Worm (Caenorhabditis elegans) whole organism, early embryonic: ENCODE data around the gene cyp-33C9.

ENCODE experiments used
- B0310.2 ChIP-seq: sonication (generic microtip); optimal IDR thresholded peaks from 2 replicates; lab custom pipeline; 2016; ENCODE audit warnings: mild to moderate bottlenecking, missing genetic modification characterization, missing compliant biosample characterization
- F13C5.2 ChIP-seq: sonication (generic microtip); optimal IDR thresholded peaks from 2 replicates; lab custom pipeline; 2017; ENCODE audit warnings: mild to moderate bottlenecking, missing genetic modification characterization, inconsistent platforms, missing compliant biosample characterization
- ama-1 ChIP-seq: fragments of 150-350 bp; optimal IDR thresholded peaks from 2 replicates; lab custom pipeline; 2014
- flt-1 ChIP-seq: fragments of 200-800 bp; sonication (Bioruptor generic); IDR thresholded peaks from 2 replicates; pipeline ENCODE4 v1.3.6; 2022; ENCODE audit warnings: missing genetic modification characterization, missing compliant biosample characterization
- hmbx-1 ChIP-seq: sonication (generic microtip); optimal IDR thresholded peaks from 2 replicates; lab custom pipeline; 2016; ENCODE audit warnings: mild to moderate bottlenecking, missing genetic modification characterization, missing compliant biosample characterization
- hmg-4 ChIP-seq: fragments of 200-800 bp; sonication (Bioruptor generic); optimal IDR thresholded peaks from 2 replicates; lab custom pipeline; 2018; ENCODE audit warnings: mild to moderate bottlenecking, missing genetic modification characterization, missing compliant biosample characterization
- hnd-1 ChIP-seq: sonication (generic microtip); optimal IDR thresholded peaks from 2 replicates; lab custom pipeline; 2016; ENCODE audit warnings: missing genetic modification characterization, missing compliant biosample characterization
- pes-1 ChIP-seq: fragments of 200-800 bp; sonication (Bioruptor generic); IDR thresholded peaks from 2 replicates; pipeline ENCODE4 v1.3.6; 2022; ENCODE audit warnings: missing genetic modification reagents, missing genetic modification characterization, missing compliant biosample characterization
- scrt-1 ChIP-seq: fragments of 200-800 bp; sonication (Bioruptor generic); IDR thresholded peaks from 2 replicates; pipeline ENCODE4 v1.3.6; 2022; ENCODE audit warnings: missing genetic modification characterization, missing compliant biosample characterization
- tbx-11 ChIP-seq: fragments of 200-800 bp; sonication (Bioruptor generic); IDR thresholded peaks from 2 replicates; pipeline ENCODE4 v1.3.6; 2022; ENCODE audit warnings: missing genetic modification characterization, missing compliant biosample characterization

DNA sequence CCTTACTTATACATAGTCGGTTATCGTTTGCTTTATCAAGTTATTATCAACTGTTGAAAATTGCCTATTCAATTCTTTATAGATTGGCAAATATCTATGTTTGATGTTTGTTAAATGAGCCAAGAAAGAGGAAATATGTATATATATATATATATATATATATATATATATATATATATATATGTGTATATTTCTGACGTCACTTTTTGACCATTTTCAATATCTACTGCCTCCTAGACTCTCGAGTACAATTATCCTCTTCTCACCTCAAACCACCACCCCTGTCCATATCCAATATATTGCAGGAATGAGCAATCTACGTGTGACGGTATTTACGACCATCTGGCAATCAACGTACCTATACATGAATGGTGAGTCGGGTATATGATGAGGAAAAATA lies 49.5 kb downstream of the cyp-33C9 start, which contains the start of gene F59D6.1:
- TF ChIP-seq flt-1 (GFP tag; lab: Robert Waterston, UW): no peak
- TF ChIP-seq ama-1 (lab: Kevin White, UChicago): no peak
- no peak for TF ChIP-seq hmg-4
- no peak for TF ChIP-seq B0310.2 (tag; lab: Kevin White, UChicago)
- no peak for TF ChIP-seq hmbx-1 (tag; lab: Kevin White, UChicago)
- no peak for TF ChIP-seq tbx-11 (GFP tag; lab: Robert Waterston, UW)
- TF ChIP-seq pes-1 (GFP tag; lab: Robert Waterston, UW): no peak
- TF ChIP-seq F13C5.2: no peak
- TF ChIP-seq hnd-1 (tag; lab: Kevin White, UChicago): no peak
- TF ChIP-seq scrt-1 (GFP tag; lab: Robert Waterston, UW): no peak
